Worm (Caenorhabditis elegans) whole organism, early embryonic: Measurements from ENCODE around the gene clec-58.

Source experiments
- B0310.2 ChIP-seq: sonication (generic microtip); optimal IDR thresholded peaks from 2 replicates; lab custom pipeline; 2016; ENCODE audit warnings: mild to moderate bottlenecking, missing genetic modification characterization, missing compliant biosample characterization
- F13C5.2 ChIP-seq: sonication (generic microtip); optimal IDR thresholded peaks from 2 replicates; lab custom pipeline; 2017; ENCODE audit warnings: mild to moderate bottlenecking, missing genetic modification characterization, inconsistent platforms, missing compliant biosample characterization
- aly-1 ChIP-seq: sonication (generic microtip); optimal IDR thresholded peaks from 2 replicates; lab custom pipeline; 2016; ENCODE audit warnings: missing genetic modification characterization, missing compliant biosample characterization
- ama-1 ChIP-seq: fragments of 150-350 bp; optimal IDR thresholded peaks from 2 replicates; lab custom pipeline; 2014
- ceh-13 ChIP-seq: fragments of 200-800 bp; sonication (Bioruptor generic); optimal IDR thresholded peaks from 2 replicates; lab custom pipeline; 2018; ENCODE audit warnings: mild to moderate bottlenecking, missing genetic modification characterization, missing compliant biosample characterization
- ceh-36 ChIP-seq: sonication (generic microtip); optimal IDR thresholded peaks from 2 replicates; lab custom pipeline; 2016; ENCODE audit warnings: missing genetic modification characterization, inconsistent platforms, missing compliant biosample characterization
- ets-7 ChIP-seq: sonication (generic microtip); optimal IDR thresholded peaks from 2 replicates; lab custom pipeline; 2016; ENCODE audit warnings: missing genotype, missing genetic modification characterization, missing compliant biosample characterization
- flt-1 ChIP-seq: fragments of 200-800 bp; sonication (Bioruptor generic); IDR thresholded peaks from 2 replicates; pipeline ENCODE4 v1.3.6; 2022; ENCODE audit warnings: missing genetic modification characterization, missing compliant biosample characterization
- hmbx-1 ChIP-seq: sonication (generic microtip); optimal IDR thresholded peaks from 2 replicates; lab custom pipeline; 2016; ENCODE audit warnings: mild to moderate bottlenecking, missing genetic modification characterization, missing compliant biosample characterization
- hmg-4 ChIP-seq: fragments of 200-800 bp; sonication (Bioruptor generic); optimal IDR thresholded peaks from 2 replicates; lab custom pipeline; 2018; ENCODE audit warnings: mild to moderate bottlenecking, missing genetic modification characterization, missing compliant biosample characterization
- hnd-1 ChIP-seq: sonication (generic microtip); optimal IDR thresholded peaks from 2 replicates; lab custom pipeline; 2016; ENCODE audit warnings: missing genetic modification characterization, missing compliant biosample characterization
- pes-1 ChIP-seq: fragments of 200-800 bp; sonication (Bioruptor generic); IDR thresholded peaks from 2 replicates; pipeline ENCODE4 v1.3.6; 2022; ENCODE audit warnings: missing genetic modification reagents, missing genetic modification characterization, missing compliant biosample characterization
- scrt-1 ChIP-seq: fragments of 200-800 bp; sonication (Bioruptor generic); IDR thresholded peaks from 2 replicates; pipeline ENCODE4 v1.3.6; 2022; ENCODE audit warnings: missing genetic modification characterization, missing compliant biosample characterization
- sea-1 ChIP-seq: fragments of 200-800 bp; sonication (Bioruptor generic); conservative IDR thresholded peaks from 2 replicates; pipeline ENCODE4 v1.3.6; 2022; ENCODE audit warnings: missing genetic modification characterization, missing compliant biosample characterization
- tbx-11 ChIP-seq: fragments of 200-800 bp; sonication (Bioruptor generic); IDR thresholded peaks from 2 replicates; pipeline ENCODE4 v1.3.6; 2022; ENCODE audit warnings: missing genetic modification characterization, missing compliant biosample characterization
- tbx-37 ChIP-seq: fragments of 200-800 bp; sonication (Bioruptor generic); conservative IDR thresholded peaks from 2 replicates; pipeline ENCODE4 v1.3.6; 2022; ENCODE audit warnings: missing genetic modification reagents, missing genetic modification characterization, missing compliant biosample characterization
- tra-4 ChIP-seq: sonication (generic microtip); optimal IDR thresholded peaks from 2 replicates; lab custom pipeline; 2017; ENCODE audit warnings: missing genetic modification characterization, missing compliant biosample characterization

The clec-58 gene

ce11 chrII:10476039-10476438 lies at the start of gene clec-58:
Gene clec-58, minus strand, starts transcription at chrII:10476139.
- TF ChIP-seq B0310.2 (tag; lab: Kevin White, UChicago) (no peak), pes-1 (GFP tag; lab: Robert Waterston, UW) (no peak), ceh-13 (GFP tag; lab: Kevin White, UChicago) (no peak), ceh-36 (tag; lab: Kevin White, UChicago) (no peak), tbx-11 (GFP tag; lab: Robert Waterston, UW) (no peak)

ce11 chrII:10525134-10525533 lies 49.2 kb upstream of the clec-58 start:
- TF ChIP-seq tra-4 (no peak), ceh-13 (GFP tag; lab: Kevin White, UChicago) (no peak), tbx-37 (GFP tag; lab: Robert Waterston, UW) (no peak), ama-1 (lab: Kevin White, UChicago) (no peak), hmbx-1 (tag; lab: Kevin White, UChicago) (no peak), flt-1 (GFP tag; lab: Robert Waterston, UW) (no peak), scrt-1 (GFP tag; lab: Robert Waterston, UW) (no peak), ets-7 (tag; lab: Kevin White, UChicago) (no peak), ceh-36 (tag; lab: Kevin White, UChicago) (no peak), sea-1 (GFP tag; lab: Robert Waterston, UW) (no peak), hnd-1 (no peak), F13C5.2 (tag; lab: Kevin White, UChicago) (no peak), aly-1 (tag; lab: Kevin White, UChicago) (no peak), tbx-11 (GFP tag; lab: Robert Waterston, UW) (no peak), B0310.2 (tag; lab: Kevin White, UChicago) (no peak), pes-1 (GFP tag; lab: Robert Waterston, UW) (no peak), hmg-4 (no peak)

ce11 chrII:10524374-10524773 lies 48.4 kb upstream of the clec-58 start, which contains the start of gene F59B10.6:
Gene F59B10.6, minus strand, starts transcription at chrII:10524474.
- TF ChIP-seq flt-1 (GFP tag; lab: Robert Waterston, UW) (no peak), hmbx-1 (tag; lab: Kevin White, UChicago) (no peak), pes-1 (GFP tag; lab: Robert Waterston, UW) (no peak), aly-1 (tag; lab: Kevin White, UChicago) (no peak), tbx-37 (GFP tag; lab: Robert Waterston, UW) (no peak), hnd-1 (no peak)

- TF ChIP-seq tra-4 (no peak), ceh-13 (GFP tag; lab: Kevin White, UChicago) (no peak), ceh-36 (tag; lab: Kevin White, UChicago) (no peak), hmbx-1 (tag; lab: Kevin White, UChicago) (no peak), hmg-4 (no peak), pes-1 (GFP tag; lab: Robert Waterston, UW) (no peak), F13C5.2 (tag; lab: Kevin White, UChicago) (no peak)
These were observed 47.6 kb upstream of the clec-58 start, which contains the start of gene F59B10.5 for ce11 chrII:10523583-10523982. Gene F59B10.5, minus strand, starts transcription at chrII:10523683.

- no peak for TF ChIP-seq hmg-4
These were observed 47.1 kb upstream of the clec-58 start for ce11 chrII:10523031-10523430.

ce11 chrII:10519863-10520262 lies 43.9 kb upstream of the clec-58 start:
- TF ChIP-seq tbx-37 (GFP tag; lab: Robert Waterston, UW) = no peak
- TF ChIP-seq flt-1 (GFP tag; lab: Robert Waterston, UW) = no peak
- TF ChIP-seq aly-1 (tag; lab: Kevin White, UChicago) = no peak

- TF ChIP-seq ceh-13 (GFP tag; lab: Kevin White, UChicago) (no peak), F13C5.2 (tag; lab: Kevin White, UChicago) (no peak), hmg-4 (no peak), flt-1 (GFP tag; lab: Robert Waterston, UW) (no peak), hmbx-1 (tag; lab: Kevin White, UChicago) (no peak), ama-1 (lab: Kevin White, UChicago) (no peak), sea-1 (GFP tag; lab: Robert Waterston, UW) (no peak), pes-1 (GFP tag; lab: Robert Waterston, UW) (no peak), tbx-11 (GFP tag; lab: Robert Waterston, UW) (no peak), ets-7 (tag; lab: Kevin White, UChicago) (no peak)
These were observed 43.1 kb upstream of the clec-58 start, which contains the start of gene F59B10.4 for ce11 chrII:10519017-10519416. Gene F59B10.4, minus strand, starts transcription at chrII:10519117.

- TF ChIP-seq flt-1 (GFP tag; lab: Robert Waterston, UW) = no peak
- no peak for TF ChIP-seq hmg-4
- no peak for TF ChIP-seq sea-1 (GFP tag; lab: Robert Waterston, UW)
These were observed 40.4 kb upstream of the clec-58 start for ce11 chrII:10516375-10516774.

ce11 chrII:10515422-10515821 lies 39.5 kb upstream of the clec-58 start:
- no peak for TF ChIP-seq sea-1 (GFP tag; lab: Robert Waterston, UW)
- TF ChIP-seq hnd-1 = no peak
- TF ChIP-seq F13C5.2 (tag; lab: Kevin White, UChicago) = no peak
- TF ChIP-seq ama-1 (lab: Kevin White, UChicago) = no peak
- no peak for TF ChIP-seq ets-7 (tag; lab: Kevin White, UChicago)
- TF ChIP-seq scrt-1 (GFP tag; lab: Robert Waterston, UW) = no peak
